Worm (Caenorhabditis elegans) whole organism, L3 larva: ENCODE data around the gene C29F9.8.

Experiments used
- ama-1 ChIP-seq: fragments of 150-350 bp; optimal IDR thresholded peaks from 2 replicates; lab custom pipeline; 2018
- ceh-82 ChIP-seq: fragments of 150-350 bp; optimal IDR thresholded peaks from 2 replicates; lab custom pipeline; 2014; ENCODE audit warnings: missing biosample characterization, missing genetic modification characterization
- lin-15B ChIP-seq: fragments of 150-350 bp; optimal IDR thresholded peaks from 2 replicates; lab custom pipeline; 2014; ENCODE audit warnings: missing biosample characterization, missing genetic modification characterization
- lin-39 ChIP-seq: fragments of 150-350 bp; optimal IDR thresholded peaks from 2 replicates; lab custom pipeline; 2018; ENCODE audit warnings: missing biosample characterization, missing genetic modification reagents, missing genetic modification characterization
- nhr-43 ChIP-seq: sonication (generic microtip); optimal IDR thresholded peaks from 2 replicates; lab custom pipeline; 2016; ENCODE audit warnings: mild to moderate bottlenecking, missing genetic modification characterization, missing compliant biosample characterization; ENCODE audit not compliant: poor library complexity, severe bottlenecking

DNA sequence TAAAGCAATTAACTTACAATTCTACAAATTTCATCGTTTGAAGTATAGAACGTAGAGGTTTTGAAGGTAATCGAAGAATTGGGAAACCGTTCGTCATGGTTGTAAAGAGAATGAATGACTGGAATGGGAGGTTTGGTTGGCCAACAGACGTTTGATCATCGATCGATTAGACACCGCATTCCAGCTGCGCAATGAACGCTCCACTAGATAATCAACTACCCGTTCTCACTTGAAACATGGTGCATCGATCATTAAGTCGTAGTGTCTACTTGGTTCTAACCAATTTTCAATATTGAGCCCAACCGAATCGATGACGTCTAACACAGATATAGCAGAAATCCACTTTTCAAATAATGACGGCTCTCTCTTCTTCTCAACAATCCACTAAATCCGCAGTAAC, 46.2 kb upstream of the C29F9.8 start, which contains the start of gene fbxb-82:
- TF ChIP-seq ama-1, result no peak
- no peak for TF ChIP-seq lin-39 (tag; lab: Kevin White, UChicago)
- no peak for TF ChIP-seq nhr-43 (tag; lab: Kevin White, UChicago)
- TF ChIP-seq ceh-82, result no peak
- no peak for TF ChIP-seq lin-15B (tag; lab: Kevin White, UChicago)
